Worm (Caenorhabditis elegans): ENCODE data around the gene rom-1.
A peak's percentile ranks its signal among the peaks of the same experiment; 100 is the strongest.

rom-1 gene

DNA sequence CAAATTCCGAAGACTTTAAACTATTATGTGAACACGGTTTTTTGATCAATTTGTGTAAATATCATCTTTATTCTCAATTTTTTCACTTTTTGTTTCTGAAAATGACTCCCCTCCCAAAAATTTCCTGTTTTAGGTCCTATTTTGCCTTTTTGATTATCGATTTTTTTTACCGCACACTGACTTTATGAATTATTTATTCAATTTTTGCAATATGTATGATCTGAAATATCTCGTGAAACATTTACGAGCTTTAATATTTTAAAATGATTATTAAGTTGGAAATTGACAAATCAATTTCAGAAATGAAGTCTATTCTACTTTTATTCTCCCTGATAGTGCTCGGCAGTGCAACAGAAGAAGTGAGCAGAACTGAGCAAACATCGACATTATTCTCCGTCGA lies 27.6 kb upstream of the rom-1 start, which contains the start of gene C35D10.1:
Gene C35D10.1 (plus strand): TSS at position 301 of the 400 bp plus-strand sequence.
- TF ChIP-seq lin-38 (GFP tag; IDR thresholded peaks at IDR 0.05) (peak; percentile 62), ceh-28 (tag; optimal IDR thresholded peaks at IDR 0.05) (peak; percentile 38), dmd-9 (GFP tag; IDR thresholded peaks at IDR 0.05) (no peak), unc-62 (GFP tag; optimal IDR thresholded peaks at IDR 0.05 in 1 of 2) (no peak), unc-62 (tag; optimal IDR thresholded peaks at IDR 0.05) (no peak)

DNA sequence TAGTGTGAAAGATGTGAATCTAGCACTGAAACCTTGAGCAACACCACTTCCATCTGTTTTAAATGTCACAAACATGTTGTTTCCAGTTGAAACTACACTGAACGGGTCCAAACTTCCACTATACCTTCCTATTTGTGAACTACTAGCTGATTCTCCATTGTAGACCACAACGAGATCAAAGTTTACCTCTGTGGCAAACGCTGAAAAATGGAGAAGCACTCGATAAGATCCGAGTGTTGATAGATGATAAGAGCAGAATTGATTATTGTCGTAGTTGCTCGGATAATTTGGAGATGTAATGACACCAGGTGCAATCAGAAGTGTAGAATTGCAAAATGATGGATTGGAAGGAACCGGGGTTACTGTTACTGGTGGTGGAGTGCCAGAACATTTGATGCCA lies 25.0 kb upstream of the rom-1 start:
- TF ChIP-seq dmd-6 (GFP tag; IDR thresholded peaks at IDR 0.05) (0 out of 2 replicates have a peak, but pooled peaks have one; percentile 17), daf-16 (GFP tag; optimal IDR thresholded peaks at IDR 0.05) (no peak), daf-16 (tag; optimal IDR thresholded peaks at IDR 0.05) (peak; percentile 22), nhr-28 (tag; optimal IDR thresholded peaks at IDR 0.05) (peak; percentile 11), ces-1 (GFP tag; optimal IDR thresholded peaks at IDR 0.05) (no peak), nhr-102 (tag; optimal IDR thresholded peaks at IDR 0.05) (no peak), hlh-11 (tag; optimal IDR thresholded peaks at IDR 0.05) (peak; percentile 12), pqm-1 (tag; optimal IDR thresholded peaks at IDR 0.05) (peak; percentile 38)

DNA sequence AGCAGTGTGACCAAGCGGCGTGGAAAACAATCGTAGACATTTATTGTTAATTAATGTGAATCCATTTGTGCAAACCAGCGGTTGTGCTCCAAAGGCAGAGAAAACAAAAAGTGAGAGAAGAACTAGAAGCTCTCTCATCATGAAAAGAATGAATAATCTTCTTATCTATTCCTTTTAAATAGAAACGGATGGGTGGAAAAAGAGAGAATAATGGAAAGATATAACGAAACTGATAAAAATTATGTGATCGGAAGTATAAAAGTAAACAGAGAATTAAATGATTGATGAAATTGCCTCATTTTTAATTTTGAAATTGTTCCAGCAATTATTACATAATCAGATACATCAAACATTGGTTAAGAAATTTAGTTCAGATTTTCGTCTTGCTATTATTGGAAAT lies 23.6 kb upstream of the rom-1 start, which contains the start of gene clec-5:
Gene clec-5 (minus strand): TSS at position 178 of the 400 bp plus-strand sequence.
- TF ChIP-seq ceh-28 (tag; optimal IDR thresholded peaks at IDR 0.05) (no peak), attf-4 (tag; optimal IDR thresholded peaks at IDR 0.05) (no peak), daf-16 (GFP tag; optimal IDR thresholded peaks at IDR 0.05) (no peak), daf-16 (tag; optimal IDR thresholded peaks at IDR 0.05) (peak; percentile 17), lin-38 (GFP tag; IDR thresholded peaks at IDR 0.05) (no peak), dmd-6 (GFP tag; IDR thresholded peaks at IDR 0.05) (no peak), nhr-6 (tag; optimal IDR thresholded peaks at IDR 0.05) (no peak), sdz-12 (GFP tag; optimal IDR thresholded peaks at IDR 0.05) (no peak), dve-1 (tag; optimal IDR thresholded peaks at IDR 0.05; ENCODE audit: insufficient read depth) (peak; percentile 13), unc-39 (tag; optimal IDR thresholded peaks at IDR 0.05) (no peak), ZK546.5 (tag; optimal IDR thresholded peaks at IDR 0.05) (no peak), pqm-1 (tag; optimal IDR thresholded peaks at IDR 0.05) (peak; percentile 56), egl-43 (GFP tag; IDR thresholded peaks at IDR 0.05) (no peak), ceh-62 (tag; optimal IDR thresholded peaks at IDR 0.05) (no peak), nhr-41 (GFP tag; IDR thresholded peaks at IDR 0.05) (no peak), unc-62 (GFP tag; optimal IDR thresholded peaks at IDR 0.05 in 1 of 2) (no peak), unc-62 (tag; optimal IDR thresholded peaks at IDR 0.05) (no peak), ceh-82 (tag; optimal IDR thresholded peaks at IDR 0.05) (no peak), gei-8 (GFP tag; optimal IDR thresholded peaks at IDR 0.05) (no peak), nhr-28 (tag; optimal IDR thresholded peaks at IDR 0.05) (no peak), pha-4 (GFP tag; IDR thresholded peaks at IDR 0.05) (no peak), pha-4 (tag; optimal IDR thresholded peaks at IDR 0.05) (no peak), daf-19 (GFP tag; conservative IDR thresholded peaks at IDR 0.05) (no peak), unc-130 (GFP tag; optimal IDR thresholded peaks at IDR 0.05) (no peak), mxl-2 (GFP tag; conservative IDR thresholded peaks at IDR 0.05) (no peak), F37D6.2 (tag; optimal IDR thresholded peaks at IDR 0.05) (no peak), mdt-29 (GFP tag; IDR thresholded peaks at IDR 0.05) (no peak), php-3 (GFP tag; IDR thresholded peaks at IDR 0.05) (no peak), nhr-48 (tag; optimal IDR thresholded peaks at IDR 0.05) (no peak)

DNA sequence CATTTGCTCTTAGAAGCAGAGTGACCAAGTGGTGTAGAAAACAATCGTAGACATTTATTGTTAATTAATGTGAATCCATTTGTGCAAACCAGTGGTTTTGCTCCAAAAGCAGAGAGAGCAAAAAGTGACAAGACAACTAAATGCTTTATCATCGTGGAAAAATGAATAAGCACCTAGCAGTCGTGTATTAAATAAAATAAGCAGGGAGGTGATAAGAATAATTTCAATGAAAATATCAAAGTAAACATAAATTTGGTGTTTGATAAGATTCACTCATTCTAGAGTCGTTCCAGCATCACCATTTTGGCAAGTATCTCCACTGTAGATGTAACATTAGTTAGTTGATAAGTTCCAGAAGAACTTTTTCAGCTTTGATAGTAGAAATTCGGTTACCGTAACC lies 19.7 kb upstream of the rom-1 start, which contains the start of gene clec-6:
Gene clec-6 (minus strand): TSS at position 154 of the 400 bp plus-strand sequence.
- TF ChIP-seq arid-1 (GFP tag; conservative IDR thresholded peaks at IDR 0.05) (no peak), mdt-29 (GFP tag; IDR thresholded peaks at IDR 0.05) (no peak), ztf-11 (tag; optimal IDR thresholded peaks at IDR 0.05) (no peak), snpc-1.2 (GFP tag; IDR thresholded peaks at IDR 0.05) (no peak), daf-8 (GFP tag; IDR thresholded peaks at IDR 0.05) (no peak), hlh-30 (tag; optimal IDR thresholded peaks at IDR 0.05; ENCODE audit: insufficient read depth) (no peak), daf-16 (GFP tag; optimal IDR thresholded peaks at IDR 0.05) (no peak), daf-16 (tag; optimal IDR thresholded peaks at IDR 0.05) (peak; percentile 42), F10B5.3 (tag; optimal IDR thresholded peaks at IDR 0.05) (no peak), snpc-4 (tag; optimal IDR thresholded peaks at IDR 0.05) (no peak), vab-7 (GFP tag; IDR thresholded peaks at IDR 0.05) (no peak), ceh-62 (tag; optimal IDR thresholded peaks at IDR 0.05) (no peak), F49E8.2 (tag; optimal IDR thresholded peaks at IDR 0.05; ENCODE audit: borderline replicate concordance) (no peak), dmd-6 (GFP tag; IDR thresholded peaks at IDR 0.05) (peak; percentile 36; the same call in 1 of the 2 replicates), nhr-28 (tag; optimal IDR thresholded peaks at IDR 0.05) (peak; percentile 8), ceh-44 (GFP tag; IDR thresholded peaks at IDR 0.05) (no peak), dpl-1 (GFP tag; optimal IDR thresholded peaks at IDR 0.05) (no peak)
